Worm (Caenorhabditis elegans) whole organism, late embryonic: ENCODE data around the gene fbxa-190.

Experiments
- ama-1 ChIP-seq: fragments of 150-350 bp; optimal IDR thresholded peaks from 2 replicates; lab custom pipeline; 2014
- ceh-24 ChIP-seq: sonication (generic microtip); optimal IDR thresholded peaks from 2 replicates; lab custom pipeline; 2016; ENCODE audit warnings: mild to moderate bottlenecking, missing genetic modification characterization, missing compliant biosample characterization
- elt-4 ChIP-seq: sonication (generic microtip); optimal IDR thresholded peaks from 2 replicates; lab custom pipeline; 2016; ENCODE audit warnings: missing genetic modification characterization, missing compliant biosample characterization
- fkh-10 ChIP-seq: fragments of 150-350 bp; optimal IDR thresholded peaks from 2 replicates; lab custom pipeline; 2014; ENCODE audit warnings: missing biosample characterization, missing genetic modification reagents, missing genetic modification characterization
- hlh-6 ChIP-seq: sonication (generic microtip); optimal IDR thresholded peaks from 2 replicates; lab custom pipeline; 2016; ENCODE audit warnings: missing genotype, missing genetic modification characterization, missing compliant biosample characterization
- nfya-1 ChIP-seq: sonication (generic microtip); optimal IDR thresholded peaks from 2 replicates; lab custom pipeline; 2017; ENCODE audit warnings: missing genetic modification characterization, mild to moderate bottlenecking, missing compliant biosample characterization, antibody characterized with exemption, moderate library complexity
- unc-55 ChIP-seq: sonication (generic microtip); optimal IDR thresholded peaks from 2 replicates; lab custom pipeline; 2017; ENCODE audit warnings: missing biosample characterization, missing genetic modification reagents, missing genetic modification characterization

DNA sequence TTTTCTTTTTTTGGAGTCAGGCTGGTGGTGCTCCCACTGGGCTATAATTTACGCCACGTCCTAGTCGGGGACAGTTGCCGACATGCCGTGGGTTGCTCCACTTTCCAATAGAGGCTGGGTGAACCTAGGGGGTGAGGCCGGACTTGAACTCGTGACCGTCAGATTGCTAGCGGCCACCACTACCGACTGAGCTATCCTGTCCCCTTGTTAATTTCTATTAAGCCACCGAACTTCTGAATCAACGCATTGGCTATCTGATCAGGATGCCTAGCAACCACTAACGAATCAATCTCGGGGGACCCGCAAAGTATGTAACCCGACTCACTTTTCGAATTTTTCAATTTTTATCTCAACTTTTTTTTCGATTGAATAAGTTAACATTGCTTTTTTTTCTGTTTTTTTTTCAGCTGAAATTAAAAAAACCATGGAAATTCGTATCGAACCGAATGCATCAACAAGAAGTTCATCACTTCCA is 15.1 kb downstream of the fbxa-190 start, which contains the start of gene F56C3.1:
- no peak for TF ChIP-seq unc-55 (GFP tag; lab: Kevin White, UChicago)
- no peak for TF ChIP-seq fkh-10 (GFP tag; lab: Kevin White, UChicago)
- no peak for TF ChIP-seq ama-1 (lab: Kevin White, UChicago)
- no peak for TF ChIP-seq elt-4
- no peak for TF ChIP-seq hlh-6
- no peak for TF ChIP-seq ceh-24 (tag; lab: Kevin White, UChicago)
- TF ChIP-seq nfya-1, result no peak
